Worm (Caenorhabditis elegans): ENCODE measurements around the gene lgc-6.

DNA sequence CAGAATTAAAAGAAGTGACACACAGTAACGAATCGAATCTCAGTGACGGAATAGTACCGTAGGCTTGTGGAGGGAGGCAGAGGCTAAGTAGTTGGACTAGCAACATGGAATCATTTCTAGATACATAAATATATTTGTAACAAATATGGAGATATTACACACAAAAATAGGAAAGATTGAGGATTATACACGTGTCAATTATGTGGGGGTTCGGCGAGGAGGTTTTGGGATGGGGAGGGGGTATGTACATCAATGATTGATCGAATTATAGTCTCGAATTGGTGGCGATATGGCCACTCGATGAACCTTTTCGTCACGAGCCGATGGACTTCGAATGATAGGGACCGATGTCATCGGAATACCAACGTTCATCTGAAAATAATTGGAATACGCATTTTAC, 32.3 kb upstream of the lgc-6 start:
- no peak for TF ChIP-seq nhr-11 (tag; optimal IDR thresholded peaks at IDR 0.05)
- TF ChIP-seq elt-3 (tag; optimal IDR thresholded peaks at IDR 0.05) = no peak
- no peak for TF ChIP-seq nhr-25 (tag; optimal IDR thresholded peaks at IDR 0.05)
- TF ChIP-seq sea-2 (GFP tag; optimal IDR thresholded peaks at IDR 0.05) = no peak
- no peak for TF ChIP-seq pqm-1 (tag; optimal IDR thresholded peaks at IDR 0.05)
- no peak for TF ChIP-seq nhr-67 (tag; optimal IDR thresholded peaks at IDR 0.05)
